Fruit fly (Drosophila melanogaster): ENCODE measurements around the gene Ugt305A1.

dm6 chr3L:4099194-4099593 lies 39.6 kb downstream of the Ugt305A1 start:
- TF ChIP-seq foxo (GFP tag; optimal IDR thresholded peaks at IDR 0.05) (no peak), Myc (optimal IDR thresholded peaks at IDR 0.05) (no peak)

Measured in whole organism, wandering third instar larva.